Worm (Caenorhabditis elegans) whole organism, L2 larva: ENCODE measurements around the gene cua-1.
A peak's percentile ranks its signal among the peaks of the same experiment; 100 is the strongest.

Experiments used
- R02D3.7 ChIP-seq: fragments of 150-350 bp; optimal IDR thresholded peaks from 2 replicates; lab custom pipeline; 2014; ENCODE audit warnings: missing biosample characterization, missing genetic modification characterization
- blmp-1 ChIP-seq: sonication (generic microtip); optimal IDR thresholded peaks from 2 replicates; lab custom pipeline; 2017; ENCODE audit warnings: missing genetic modification characterization, mild to moderate bottlenecking, missing compliant biosample characterization, antibody characterized with exemption, moderate library complexity; ENCODE audit not compliant: insufficient read depth
- ceh-16 ChIP-seq: fragments of 150-350 bp; optimal IDR thresholded peaks from 2 replicates; lab custom pipeline; 2014; ENCODE audit warnings: missing biosample characterization, missing genetic modification characterization
- ceh-82 ChIP-seq: fragments of 150-350 bp; optimal IDR thresholded peaks from 2 replicates; lab custom pipeline; 2014; ENCODE audit warnings: missing biosample characterization, missing genetic modification characterization
- fos-1 ChIP-seq: fragments of 150-350 bp; optimal IDR thresholded peaks from 2 replicates; lab custom pipeline; 2014; ENCODE audit warnings: missing biosample characterization, missing genetic modification characterization
- lin-11 ChIP-seq: fragments of 150-350 bp; sonication (generic microtip); optimal IDR thresholded peaks from 2 replicates; lab custom pipeline; 2014; ENCODE audit warnings: missing biosample characterization, missing genetic modification characterization, inconsistent platforms, mixed read lengths
- nhr-10 ChIP-seq: sonication (generic microtip); optimal IDR thresholded peaks from 2 replicates; lab custom pipeline; 2017; ENCODE audit warnings: missing biosample characterization, missing genetic modification characterization
- nhr-25 ChIP-seq: fragments of 150-350 bp; sonication (generic microtip); optimal IDR thresholded peaks from 3 replicates; lab custom pipeline; 2014; ENCODE audit warnings: missing biosample characterization, missing genetic modification characterization
- nhr-6 ChIP-seq: fragments of 150-350 bp; optimal IDR thresholded peaks from 2 replicates; lab custom pipeline; 2014; ENCODE audit warnings: missing biosample characterization, missing genetic modification characterization
- skn-1 ChIP-seq: sonication (generic microtip); optimal IDR thresholded peaks from 2 replicates; lab custom pipeline; 2017; ENCODE audit warnings: missing biosample characterization, missing genetic modification characterization
- unc-39 ChIP-seq: fragments of 150-350 bp; optimal IDR thresholded peaks from 2 replicates; lab custom pipeline; 2014; ENCODE audit warnings: missing biosample characterization, missing genetic modification characterization
- unc-62 ChIP-seq: fragments of 150-350 bp; optimal IDR thresholded peaks from 2 replicates; lab custom pipeline; 2014; ENCODE audit warnings: missing biosample characterization, missing genetic modification reagents, missing genetic modification characterization
- zag-1 ChIP-seq: fragments of 150-350 bp; optimal IDR thresholded peaks from 2 replicates; lab custom pipeline; 2014; ENCODE audit warnings: missing biosample characterization, missing genetic modification characterization
- ztf-1 ChIP-seq: fragments of 200-800 bp; sonication (Bioruptor generic); conservative IDR thresholded peaks from 2 replicates; pipeline ENCODE4 v1.3.6; 2022; ENCODE audit warnings: missing genetic modification characterization, missing compliant biosample characterization

- TF ChIP-seq nhr-10 (tag; lab: Kevin White, UChicago), result peak; percentile 65
- TF ChIP-seq skn-1 (tag; lab: Kevin White, UChicago), result no peak
- TF ChIP-seq unc-62 (GFP tag; lab: Kevin White, UChicago), result no peak
- no peak for TF ChIP-seq ztf-1 (GFP tag; lab: Robert Waterston, UW)
- TF ChIP-seq unc-39 (tag; lab: Kevin White, UChicago), result no peak
- TF ChIP-seq nhr-25 (tag; lab: Kevin White, UChicago), result peak; percentile 94
- TF ChIP-seq ceh-82, result peak; percentile 42
- TF ChIP-seq nhr-6 (tag; lab: Kevin White, UChicago), result peak; percentile 90
- no peak for TF ChIP-seq zag-1 (tag; lab: Kevin White, UChicago)
- TF ChIP-seq fos-1 (tag; lab: Kevin White, UChicago), result peak; percentile 74
- peak; percentile 73 for TF ChIP-seq lin-11 (tag; lab: Kevin White, UChicago)
- peak; percentile 22 for TF ChIP-seq ceh-16 (tag; lab: Kevin White, UChicago)
- peak; percentile 49 for TF ChIP-seq blmp-1 (tag; lab: Kevin White, UChicago)
- peak; percentile 60 for TF ChIP-seq R02D3.7
Observed at ce11 chrIII:13465918-13466592, 10.9 kb upstream of the cua-1 start, which contains the start of gene cdk-5.
